Fruit fly (Drosophila melanogaster): ENCODE measurements around the gene mbo.

DNA sequence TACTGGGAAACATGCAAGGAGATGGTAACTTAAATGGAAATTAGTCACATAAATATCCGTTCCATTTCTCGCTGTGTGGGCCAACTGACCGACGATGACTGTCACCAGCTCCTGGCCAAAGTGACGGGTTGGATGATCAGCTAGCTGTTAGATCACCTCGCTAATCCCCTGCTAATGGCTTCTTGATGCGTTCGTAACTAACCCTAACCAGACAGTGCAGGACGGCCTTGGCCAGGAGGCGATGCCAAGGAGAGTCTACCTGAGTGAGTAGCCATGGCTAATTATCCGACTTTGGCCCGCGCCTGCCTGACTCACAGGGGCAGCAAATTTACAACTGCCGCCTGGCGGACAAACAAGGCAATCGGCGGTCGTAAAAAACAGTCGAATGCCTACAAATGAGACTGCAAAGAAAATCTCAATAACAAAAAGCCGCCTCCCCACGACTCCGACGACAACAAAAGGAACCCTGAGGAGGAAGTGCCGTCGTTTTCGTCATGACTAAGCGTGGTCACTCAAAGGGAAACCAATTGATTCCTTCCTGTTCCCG, 33.0 kb downstream of the mbo start:
- no peak for TF ChIP-seq CG8478 (optimal IDR thresholded peaks at IDR 0.05)
- no peak for TF ChIP-seq CTCF (optimal IDR thresholded peaks at IDR 0.05)

Data from S2 (cell line).